Worm (Caenorhabditis elegans) whole organism, dauer: ENCODE measurements around the gene grd-1.

Experiments
- unc-62 ChIP-seq: sonication (generic microtip); optimal IDR thresholded peaks from 2 replicates; lab custom pipeline; 2017; ENCODE audit warnings: missing biosample characterization, missing genetic modification reagents, missing genetic modification characterization

The grd-1 gene

DNA sequence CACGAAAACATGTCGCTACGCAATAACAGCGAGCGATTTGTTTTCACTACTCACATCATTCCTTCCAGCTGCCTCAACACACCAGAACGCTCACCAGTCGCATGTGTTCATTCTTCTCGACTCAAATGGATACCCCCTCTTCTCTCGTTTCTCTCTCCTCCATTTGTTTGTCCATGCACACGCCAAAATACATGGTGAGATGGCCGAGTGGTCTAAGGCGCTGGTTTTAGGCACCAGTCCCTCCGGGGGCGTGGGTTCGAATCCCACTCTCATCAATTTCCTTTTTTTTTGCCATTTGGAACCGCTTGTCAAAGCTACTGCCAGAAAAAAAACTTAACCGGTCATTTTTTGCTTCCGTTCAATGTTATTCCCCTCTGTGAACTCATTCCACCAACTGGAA, 13.8 kb upstream of the grd-1 start:
- TF ChIP-seq unc-62 (GFP tag; lab: Kevin White, UChicago), result no peak

DNA sequence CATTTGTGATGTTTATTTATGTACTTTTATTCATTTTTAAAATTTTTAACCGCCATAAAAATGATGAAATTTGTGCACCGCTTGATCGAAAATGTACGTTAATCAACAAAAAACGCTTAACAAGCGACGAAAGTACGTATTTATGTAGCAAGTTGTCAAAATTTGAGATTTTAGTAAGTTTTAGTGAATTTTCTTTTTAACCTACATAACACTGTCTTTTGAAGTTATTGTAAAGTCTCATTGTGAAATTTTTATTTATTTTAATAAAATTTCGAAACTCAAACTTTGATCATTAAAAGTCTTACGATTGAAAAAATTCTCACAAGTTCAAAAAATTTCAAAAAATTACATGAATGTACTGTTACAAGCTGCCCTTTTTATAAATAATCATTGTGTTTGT, 11.9 kb upstream of the grd-1 start:
- no peak for TF ChIP-seq unc-62 (GFP tag; lab: Kevin White, UChicago)

DNA sequence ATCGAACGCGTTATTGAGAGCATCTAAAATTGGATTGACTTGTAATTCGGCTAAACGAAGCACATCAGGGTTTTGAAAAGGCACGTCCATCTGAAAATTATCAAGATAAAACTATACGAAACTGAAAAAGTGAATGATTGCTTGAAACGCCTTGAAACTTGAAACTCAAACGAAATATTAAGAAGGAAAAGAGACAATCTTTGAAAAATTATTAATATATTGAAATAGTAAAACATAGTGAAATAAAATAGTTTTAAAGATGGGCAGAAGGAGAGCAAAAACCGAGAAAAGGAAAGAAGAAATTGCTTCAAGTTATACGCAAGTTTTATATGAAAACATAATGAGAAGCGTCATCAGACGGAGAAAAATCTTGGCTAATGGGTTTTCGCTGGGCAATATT, 11.2 kb upstream of the grd-1 start, which contains the start of gene W02H3.3:
Gene W02H3.3 (minus strand): TSS at position 101 of the 400 bp plus-strand sequence.
- no peak for TF ChIP-seq unc-62 (GFP tag; lab: Kevin White, UChicago)

DNA sequence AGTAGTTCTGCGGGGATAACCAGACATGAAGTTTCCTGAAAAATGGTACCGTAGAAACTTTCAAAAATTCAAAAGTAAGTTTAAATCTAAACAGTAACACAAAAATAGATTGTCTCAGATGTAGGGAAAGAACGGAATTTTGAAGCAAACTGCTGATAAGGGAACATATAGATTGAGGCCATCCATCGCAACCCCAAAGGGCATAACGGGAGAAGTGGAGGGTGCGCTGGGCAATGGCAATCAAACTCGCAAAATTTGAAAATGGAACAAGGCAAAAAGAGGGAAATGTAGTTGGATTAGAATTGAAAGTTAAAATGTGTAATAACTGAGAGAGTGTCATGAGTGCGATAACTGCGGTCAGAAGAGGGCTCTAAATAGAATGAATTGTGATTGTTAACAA, 6.1 kb upstream of the grd-1 start:
- TF ChIP-seq unc-62 (GFP tag; lab: Kevin White, UChicago), result no peak

DNA sequence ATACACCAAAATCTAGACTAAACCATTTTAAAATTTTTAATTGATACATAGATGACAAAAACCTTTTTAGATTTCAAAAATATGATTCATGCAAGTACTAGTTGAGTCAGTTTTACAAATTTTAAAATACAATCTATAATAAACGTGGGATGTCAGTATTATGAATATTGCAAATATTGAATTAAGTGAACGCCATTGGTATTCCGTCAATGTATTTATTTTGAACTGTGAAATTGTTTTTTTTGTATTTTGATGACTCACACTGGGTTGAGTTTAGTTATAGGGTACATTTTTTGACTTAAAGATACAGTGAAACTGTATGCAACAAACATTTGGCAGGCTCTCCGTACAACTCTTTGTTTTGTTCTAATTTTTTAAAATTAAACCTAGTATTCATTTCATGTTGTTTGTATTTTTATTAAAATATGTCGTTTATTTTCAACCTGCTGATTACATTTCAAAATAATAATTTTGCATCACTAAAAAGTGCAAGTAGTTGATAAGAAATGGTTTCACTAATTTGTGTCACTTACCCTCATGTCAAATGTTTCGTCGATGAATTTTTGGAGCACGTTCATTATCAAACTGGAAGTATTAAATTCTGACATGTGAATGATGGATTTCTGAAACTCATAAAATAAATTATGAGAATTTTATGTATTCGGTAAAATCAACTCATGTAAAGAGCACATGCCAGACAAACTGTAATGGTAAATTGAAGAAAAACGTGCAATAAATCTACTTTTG, 4.2 kb upstream of the grd-1 start, which contains the start of gene W02H3.1:
Gene W02H3.1 (minus strand): TSS at position 578 of the 747 bp plus-strand sequence.
- TF ChIP-seq unc-62 (GFP tag; lab: Kevin White, UChicago), result no peak

DNA sequence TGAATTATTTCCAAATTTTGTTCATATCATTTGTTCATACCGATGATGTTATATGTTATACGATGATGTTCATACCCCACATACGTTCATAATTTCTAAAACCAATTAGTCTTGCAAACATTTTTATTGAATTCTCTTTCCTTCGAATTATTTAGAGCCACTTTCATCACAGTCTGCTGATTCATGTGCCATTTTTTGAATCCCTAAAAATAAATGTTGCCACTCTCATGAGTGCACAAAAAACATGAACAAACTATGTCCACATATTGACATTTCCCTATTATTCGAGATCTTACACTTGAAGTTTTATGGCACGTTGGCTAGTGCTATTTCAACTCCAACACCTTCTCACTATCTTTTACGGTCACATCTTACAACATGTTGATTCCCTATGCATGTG, 2.2 kb upstream of the grd-1 start, which contains the start of gene clc-17:
Gene clc-17 (plus strand): TSS at position 301 of the 400 bp plus-strand sequence.
- no peak for TF ChIP-seq unc-62 (GFP tag; lab: Kevin White, UChicago)

DNA sequence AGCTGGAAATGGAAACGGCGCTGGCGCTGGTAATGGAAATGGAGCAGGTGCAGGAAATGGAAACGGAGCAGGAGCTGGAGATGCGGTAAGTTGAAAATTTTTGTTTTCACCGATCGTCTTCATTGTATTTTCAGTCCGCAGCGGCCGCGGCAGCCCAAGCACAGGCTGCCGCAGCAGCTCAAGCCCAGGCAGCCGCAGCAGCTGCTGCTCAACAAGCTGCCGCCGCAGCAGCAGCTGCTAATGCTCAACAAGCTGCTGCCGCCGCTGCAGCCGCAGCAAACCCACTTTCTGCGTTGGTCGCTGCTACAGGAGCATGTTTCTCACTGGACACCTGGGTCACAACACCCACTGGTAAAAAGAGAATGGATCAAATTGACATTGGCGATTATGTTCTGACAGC, 5.2 kb downstream of the grd-1 start:
- TF ChIP-seq unc-62 (GFP tag; lab: Kevin White, UChicago), result no peak

DNA sequence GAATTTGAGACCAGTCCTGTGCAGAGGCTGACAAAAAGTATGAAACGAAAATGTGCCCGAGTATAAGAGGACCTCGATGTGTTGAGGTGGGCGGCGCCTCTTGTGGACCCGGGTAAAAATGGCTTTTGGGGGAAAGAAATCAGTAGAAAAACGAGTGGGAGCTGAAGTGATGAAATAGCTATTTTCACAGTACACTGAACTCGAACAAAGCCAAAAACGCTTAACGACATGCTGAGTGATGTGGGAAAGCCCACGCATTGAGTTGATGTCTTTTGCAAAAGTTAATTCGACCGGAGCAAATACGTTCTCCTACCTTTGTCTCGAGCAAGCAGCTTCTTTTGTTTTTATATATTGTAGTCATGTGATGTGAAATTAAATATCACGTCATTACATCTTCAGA, 7.5 kb downstream of the grd-1 start, which contains the start of gene nlp-66:
Gene nlp-66 (minus strand): TSS at position 101 of the 400 bp plus-strand sequence.
- TF ChIP-seq unc-62 (GFP tag; lab: Kevin White, UChicago), result no peak

DNA sequence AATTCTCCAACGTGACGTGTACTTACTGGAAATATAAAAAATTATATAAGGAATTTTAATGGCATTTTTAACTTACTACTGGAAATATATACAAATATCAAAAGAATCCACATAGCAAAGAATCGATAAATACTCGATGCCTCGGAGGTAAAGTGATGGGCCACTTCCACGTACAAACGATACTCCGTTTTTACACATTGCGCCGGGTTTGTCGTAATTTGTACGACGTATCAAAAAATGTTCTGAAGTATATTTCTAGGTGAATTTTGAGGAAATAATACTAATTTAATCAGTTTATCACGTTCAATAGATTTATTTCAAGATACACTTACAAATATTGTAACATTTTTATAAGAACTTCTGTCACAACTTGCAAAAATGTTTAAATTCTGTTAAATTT, 11.6 kb downstream of the grd-1 start, which contains the start of gene R08B4.3:
Gene R08B4.3 (minus strand): TSS at position 198 of the 400 bp plus-strand sequence.
- TF ChIP-seq unc-62 (GFP tag; lab: Kevin White, UChicago), result no peak

DNA sequence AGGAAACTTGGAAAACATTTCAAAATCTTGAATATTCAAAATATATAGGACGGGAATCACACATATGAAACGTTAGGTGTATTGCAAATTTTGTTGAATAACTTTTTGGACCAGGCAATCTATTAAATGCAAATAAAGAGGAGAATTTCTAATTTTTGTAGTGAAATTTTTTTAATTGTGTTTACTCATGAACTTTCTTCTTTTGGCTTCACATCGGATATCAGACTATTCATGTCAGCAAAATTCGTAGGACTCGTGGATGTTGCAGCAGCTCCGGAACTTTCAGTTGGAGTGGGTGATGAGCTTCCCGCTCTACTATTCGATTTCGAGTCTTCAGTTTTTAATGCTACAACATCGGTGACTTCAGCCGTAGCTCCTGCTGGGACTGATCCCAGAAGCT, 13.2 kb downstream of the grd-1 start:
- TF ChIP-seq unc-62 (GFP tag; lab: Kevin White, UChicago), result no peak

DNA sequence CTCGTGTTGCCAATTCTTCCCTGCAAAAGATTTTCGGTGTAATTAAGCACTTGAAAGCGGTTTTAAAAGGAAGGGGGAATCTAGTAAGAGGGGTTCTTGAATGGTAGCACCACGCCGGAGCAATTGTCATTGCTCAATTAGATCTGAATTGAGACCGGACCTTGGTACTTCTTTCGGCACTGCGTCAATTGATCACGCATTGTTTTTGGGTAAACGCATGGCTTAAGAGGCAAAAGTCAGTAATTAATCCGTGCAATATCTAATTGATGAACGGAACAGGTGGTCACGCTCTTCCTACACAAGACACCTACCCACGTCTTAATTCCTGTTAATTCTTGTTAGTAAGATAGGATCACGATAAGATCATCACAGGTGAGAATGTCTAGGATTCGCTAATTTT, 14.8 kb downstream of the grd-1 start:
- no peak for TF ChIP-seq unc-62 (GFP tag; lab: Kevin White, UChicago)

DNA sequence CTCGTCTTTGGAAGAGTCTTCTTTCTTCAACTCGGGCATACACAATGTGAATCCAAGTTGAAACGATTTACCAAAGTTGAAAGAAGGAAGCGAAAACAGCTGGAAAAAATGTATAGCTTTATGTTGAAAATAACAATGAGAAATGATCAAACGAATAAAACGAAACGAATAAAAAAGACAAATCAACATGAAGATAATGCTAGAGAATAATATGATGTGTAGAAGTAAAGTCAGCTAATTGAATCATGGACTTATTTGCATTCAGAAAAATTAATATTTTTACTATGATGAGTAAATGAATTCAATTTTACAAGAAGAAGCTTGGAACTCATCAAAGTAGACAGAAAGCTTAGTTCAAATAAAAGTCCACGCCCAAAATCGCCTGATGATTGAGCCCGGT, 16.3 kb downstream of the grd-1 start, which contains the start of gene alr-1:
Gene alr-1 (minus strand): TSS at position 101 of the 400 bp plus-strand sequence.
- TF ChIP-seq unc-62 (GFP tag; lab: Kevin White, UChicago), result no peak

DNA sequence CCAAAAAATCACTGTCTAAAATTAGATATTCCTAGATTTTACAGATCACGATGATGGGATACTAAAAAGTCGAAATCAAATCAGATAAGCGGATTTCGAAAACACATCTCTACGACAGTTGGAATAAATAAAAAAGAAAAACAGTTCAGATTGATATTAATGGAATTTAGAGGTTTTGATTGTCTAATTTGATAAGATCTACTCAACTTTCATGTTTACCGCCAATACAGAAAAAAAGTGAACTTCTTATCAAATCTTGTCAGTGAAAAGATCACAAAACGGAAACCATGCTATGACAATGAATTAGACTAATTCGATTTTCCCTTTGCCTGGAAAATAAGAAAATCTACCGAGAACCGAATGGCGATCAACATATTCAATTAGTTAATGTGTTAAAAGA, 17.0 kb downstream of the grd-1 start:
- no peak for TF ChIP-seq unc-62 (GFP tag; lab: Kevin White, UChicago)

DNA sequence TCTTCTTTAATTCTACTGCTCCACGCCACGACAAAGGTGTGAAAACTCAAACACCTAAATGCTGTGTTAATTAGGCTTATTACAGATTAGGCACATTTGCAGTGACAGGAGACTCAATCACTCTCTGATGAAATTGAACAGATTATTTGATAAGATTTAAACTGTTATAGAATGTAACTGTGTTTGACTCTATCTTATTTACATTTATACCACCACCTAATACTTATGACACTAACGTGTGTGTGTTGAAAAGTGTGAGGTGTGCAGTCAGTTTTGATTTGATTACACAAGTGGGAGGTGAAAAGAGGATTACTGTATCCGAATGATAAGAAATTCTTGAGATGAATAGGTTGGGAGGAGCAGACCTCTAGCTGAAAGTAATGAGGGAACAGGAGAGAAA, 23.0 kb downstream of the grd-1 start:
- TF ChIP-seq unc-62 (GFP tag; lab: Kevin White, UChicago), result no peak

DNA sequence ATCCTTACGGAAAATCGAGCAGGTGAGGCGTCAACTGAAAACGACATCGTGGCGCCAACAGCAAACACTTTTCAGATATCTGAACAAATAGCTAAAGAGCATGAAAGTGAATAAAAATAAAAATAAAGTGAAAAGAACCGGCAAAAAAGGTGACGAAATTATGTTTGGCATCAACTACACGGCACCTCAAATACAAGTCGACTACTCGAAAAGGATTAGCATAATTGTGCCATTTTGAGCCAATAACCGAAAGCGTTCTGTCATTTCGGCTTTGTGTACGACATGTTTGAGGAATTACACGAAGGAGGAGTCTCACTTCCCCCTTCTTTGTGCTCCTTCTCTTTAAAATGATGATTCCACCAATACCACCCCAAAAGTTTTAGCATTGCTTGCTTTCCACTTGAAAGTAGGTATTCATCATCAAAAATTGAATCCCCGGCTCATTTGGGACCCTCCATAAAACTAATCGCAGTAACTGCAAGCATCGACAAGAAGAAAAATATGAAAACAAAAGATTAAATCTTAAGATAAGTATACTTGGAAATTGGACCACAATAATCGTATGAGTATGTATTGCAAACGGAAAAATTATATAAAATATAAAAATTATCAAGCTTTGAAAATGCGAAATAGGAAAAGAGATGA, 25.6 kb downstream of the grd-1 start:
- TF ChIP-seq unc-62 (GFP tag; lab: Kevin White, UChicago), result no peak

DNA sequence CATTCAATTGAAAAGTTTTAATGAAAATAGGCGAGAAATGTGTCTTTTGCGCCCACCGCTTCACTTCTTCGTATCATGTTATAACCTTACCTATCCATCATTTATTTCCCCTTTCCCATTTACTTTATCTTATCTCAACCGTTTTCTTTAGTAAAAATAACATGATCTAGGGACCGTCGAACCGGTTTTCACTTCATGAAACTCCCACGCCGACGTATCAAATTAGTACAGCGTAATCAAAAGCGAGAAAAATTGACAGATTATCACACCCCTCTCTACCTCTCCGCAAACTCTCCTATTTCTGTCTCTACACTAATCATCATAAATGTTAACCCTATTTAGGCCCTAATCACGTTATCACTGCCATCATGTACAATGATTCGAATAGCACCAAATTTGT, 27.7 kb downstream of the grd-1 start:
- no peak for TF ChIP-seq unc-62 (GFP tag; lab: Kevin White, UChicago)
